Fruit fly (Drosophila melanogaster) whole organism, wandering third instar larva: ENCODE data around the gene CG16790.

Experiments
- Abd-B ChIP-seq: fragments of >200 bp; optimal IDR thresholded peaks from 2 replicates; lab custom pipeline; 2017; ENCODE audit warnings: missing biosample characterization, missing genetic modification characterization
- CG32264 ChIP-seq: fragments of 200-800 bp; sonication (Bioruptor generic); optimal IDR thresholded peaks from 2 replicates; lab custom pipeline; 2016; ENCODE audit warnings: missing biosample characterization, missing genetic modification characterization
- CG9705 ChIP-seq: fragments of 200-800 bp; sonication (Bioruptor generic); optimal IDR thresholded peaks from 2 replicates; lab custom pipeline; 2018; ENCODE audit warnings: missing biosample characterization, mild to moderate bottlenecking, missing genetic modification characterization
- CrebA ChIP-seq: fragments of 200-800 bp; sonication (Bioruptor generic); optimal IDR thresholded peaks from 2 replicates; lab custom pipeline; 2016; ENCODE audit warnings: missing biosample characterization, mild to moderate bottlenecking, missing genetic modification characterization, borderline replicate concordance
- Dfd ChIP-seq: fragments of >200 bp; optimal IDR thresholded peaks from 2 replicates; lab custom pipeline; 2017; ENCODE audit warnings: missing biosample characterization, missing genetic modification characterization
- Dif ChIP-seq: fragments of 200-275, 200-300 bp; sonication (Bioruptor generic); optimal IDR thresholded peaks from 2 replicates; lab custom pipeline; 2018; ENCODE audit warnings: missing biosample characterization, missing genetic modification characterization; ENCODE audit not compliant: partially characterized antibody
- GATAd ChIP-seq: sonication (Bioruptor generic); optimal IDR thresholded peaks from 2 replicates; lab custom pipeline; 2016; ENCODE audit warnings: missing biosample characterization, missing genetic modification characterization
- HLH106 ChIP-seq: fragments of 200-800 bp; optimal IDR thresholded peaks from 3 replicates; lab custom pipeline; 2019; ENCODE audit warnings: missing biosample characterization, mild to moderate bottlenecking, missing genetic modification characterization, moderate library complexity
- Hnf4 ChIP-seq: fragments of 200-800 bp; sonication (Bioruptor generic); optimal IDR thresholded peaks from 2 replicates; lab custom pipeline; 2016; ENCODE audit warnings: missing biosample characterization, mild to moderate bottlenecking, missing genetic modification characterization
- Hr78 ChIP-seq: fragments of >200 bp; optimal IDR thresholded peaks from 2 replicates; lab custom pipeline; 2017; ENCODE audit warnings: missing biosample characterization, missing genetic modification characterization
- Hr83 ChIP-seq: fragments of 200-300 bp; sonication (Bioruptor generic); optimal IDR thresholded peaks from 2 replicates; lab custom pipeline; 2016; ENCODE audit warnings: missing biosample characterization, mild to moderate bottlenecking, missing genetic modification characterization, moderate library complexity; ENCODE audit not compliant: poor library complexity, severe bottlenecking
- Jra ChIP-seq: sonication (Bioruptor generic); optimal IDR thresholded peaks from 2 replicates; lab custom pipeline; 2016; ENCODE audit warnings: missing biosample characterization, missing genetic modification characterization
- Mio ChIP-seq: sonication (Bioruptor generic); optimal IDR thresholded peaks from 2 replicates; lab custom pipeline; 2016; ENCODE audit warnings: missing biosample characterization, missing genetic modification characterization
- Myc ChIP-seq: fragments of >200 bp; optimal IDR thresholded peaks from 2 replicates; lab custom pipeline; 2017
- N ChIP-seq: fragments of >200 bp; optimal IDR thresholded peaks from 2 replicates; lab custom pipeline; 2018; ENCODE audit warnings: missing biosample characterization, missing external identifiers, missing genetic modification characterization
- OdsH ChIP-seq: fragments of 200-800 bp; sonication (Bioruptor generic); optimal IDR thresholded peaks from 2 replicates; lab custom pipeline; 2016; ENCODE audit warnings: missing biosample characterization, mild to moderate bottlenecking, missing genetic modification characterization
- Rel ChIP-seq, 2 experiments: fragments of 200-800 bp; sonication (Bioruptor generic) in 1 of 2; optimal IDR thresholded peaks; 2 replicates in 1 of 2; 3 replicates in 1 of 2; lab custom pipeline; 2016 to 2019; ENCODE audit warnings: mild to moderate bottlenecking in 2 of 2, missing biosample characterization in 2 of 2, missing genetic modification characterization in 2 of 2, moderate library complexity in 1 of 2
- Sp1 ChIP-seq: fragments of 200-800 bp; sonication (Bioruptor generic); optimal IDR thresholded peaks from 3 replicates; lab custom pipeline; 2019; ENCODE audit warnings: missing biosample characterization, mild to moderate bottlenecking, missing genetic modification characterization, moderate library complexity
- Vsx2 ChIP-seq: fragments of 200-300, 225-300 bp; sonication (Bioruptor generic); optimal IDR thresholded peaks from 2 replicates; lab custom pipeline; 2018; ENCODE audit warnings: missing biosample characterization, missing genetic modification characterization; ENCODE audit not compliant: partially characterized antibody
- br ChIP-seq: fragments of 200-800 bp; sonication (Bioruptor generic); optimal IDR thresholded peaks from 2 replicates; lab custom pipeline; 2016; ENCODE audit warnings: missing biosample characterization, missing genetic modification characterization
- brk ChIP-seq: fragments of 200-800 bp; sonication (Bioruptor generic); optimal IDR thresholded peaks from 2 replicates; lab custom pipeline; 2016; ENCODE audit warnings: missing biosample characterization, mild to moderate bottlenecking, missing genetic modification characterization
- dl ChIP-seq, 2 experiments: fragments of 175-275, 200-275 bp in 1 of 2; fragments of 200-275 bp in 1 of 2; sonication (Bioruptor generic); optimal IDR thresholded peaks; lab custom pipeline; 2018; ENCODE audit warnings: mild to moderate bottlenecking in 2 of 2, missing biosample characterization in 2 of 2, missing genetic modification characterization in 2 of 2, moderate library complexity in 2 of 2; ENCODE audit not compliant: partially characterized antibody in 2 of 2, insufficient read depth in 1 of 2
- dmrt93B ChIP-seq: fragments of 200-800 bp; sonication (Bioruptor generic); optimal IDR thresholded peaks from 2 replicates; lab custom pipeline; 2018; ENCODE audit warnings: missing biosample characterization, mild to moderate bottlenecking, missing genetic modification characterization
- dsf ChIP-seq: sonication (Bioruptor generic); optimal IDR thresholded peaks from 2 replicates; lab custom pipeline; 2016; ENCODE audit warnings: missing biosample characterization, missing genetic modification characterization, borderline replicate concordance
- ey ChIP-seq: fragments of 200-800 bp; sonication (Bioruptor generic); optimal IDR thresholded peaks from 2 replicates; lab custom pipeline; 2016; ENCODE audit warnings: missing biosample characterization, missing genetic modification characterization
- foxo ChIP-seq, 2 experiments: fragments of 200-800 bp; sonication (Bioruptor generic); optimal IDR thresholded peaks; 2 replicates in 1 of 2; 3 replicates in 1 of 2; lab custom pipeline; 2016 to 2017; ENCODE audit warnings: missing biosample characterization in 2 of 2, missing genetic modification characterization in 2 of 2
- fru ChIP-seq: fragments of 200-800 bp; sonication (Bioruptor generic); optimal IDR thresholded peaks from 3 replicates; lab custom pipeline; 2016; ENCODE audit warnings: missing biosample characterization, mild to moderate bottlenecking, missing genetic modification characterization
- h ChIP-seq: fragments of 200-800 bp; sonication (Bioruptor generic); optimal IDR thresholded peaks from 3 replicates; lab custom pipeline; 2016; ENCODE audit warnings: missing biosample characterization, mild to moderate bottlenecking, missing genetic modification characterization
- jim ChIP-seq: fragments of 175-275, 200-325 bp; sonication (Bioruptor generic); optimal IDR thresholded peaks from 2 replicates; lab custom pipeline; 2016; ENCODE audit warnings: missing biosample characterization, mild to moderate bottlenecking, missing genetic modification characterization
- lola ChIP-seq: fragments of >200 bp; optimal IDR thresholded peaks from 2 replicates; lab custom pipeline; 2017; ENCODE audit warnings: missing biosample characterization, missing genetic modification characterization
- pan ChIP-seq: fragments of >200 bp; optimal IDR thresholded peaks from 2 replicates; lab custom pipeline; 2017
- psq ChIP-seq: fragments of 200-800 bp; sonication (Bioruptor generic); optimal IDR thresholded peaks from 3 replicates; lab custom pipeline; 2017; ENCODE audit warnings: missing biosample characterization, mild to moderate bottlenecking, missing genetic modification characterization, moderate library complexity
- rgr ChIP-seq: fragments of 200-800 bp; sonication (Bioruptor generic); optimal IDR thresholded peaks from 3 replicates; lab custom pipeline; 2016; ENCODE audit warnings: missing biosample characterization, mild to moderate bottlenecking, missing genetic modification characterization
- sage ChIP-seq: fragments of 200-800 bp; sonication (Bioruptor generic); optimal IDR thresholded peaks from 2 replicates; lab custom pipeline; 2016; ENCODE audit warnings: missing biosample characterization, mild to moderate bottlenecking, missing genetic modification characterization
- sv ChIP-seq: fragments of 200-800 bp; sonication (Bioruptor generic); optimal IDR thresholded peaks from 3 replicates; lab custom pipeline; 2016; ENCODE audit warnings: missing biosample characterization, missing genetic modification characterization
- tai ChIP-seq: sonication (Bioruptor generic); optimal IDR thresholded peaks from 2 replicates; lab custom pipeline; 2016; ENCODE audit warnings: missing biosample characterization, missing genetic modification characterization
- usp ChIP-seq: fragments of >200 bp; optimal IDR thresholded peaks from 2 replicates; lab custom pipeline; 2017; ENCODE audit warnings: missing biosample characterization, missing genetic modification characterization
- woc ChIP-seq: sonication (Bioruptor generic); optimal IDR thresholded peaks from 2 replicates; lab custom pipeline; 2016; ENCODE audit warnings: missing biosample characterization, mild to moderate bottlenecking, missing genetic modification characterization

CG16790 gene

dm6 chr3R:9598099-9598498 lies 28.1 kb upstream of the CG16790 start:
- no peak for TF ChIP-seq Rel (GFP tag; optimal IDR thresholded peaks at IDR 0.05; lab: Kevin White, UChicago)
- no peak for TF ChIP-seq Rel (tag; optimal IDR thresholded peaks at IDR 0.05; lab: Kevin White, UChicago)
- TF ChIP-seq jim (GFP tag; lab: Kevin White, UChicago), result no peak
- TF ChIP-seq dmrt93B (GFP tag; lab: Kevin White, UChicago), result peak; percentile 21
- no peak for TF ChIP-seq lola (GFP tag; lab: Kevin White, UChicago)
- no peak for TF ChIP-seq dsf
- peak; percentile 55 for TF ChIP-seq HLH106
- peak; percentile 59 for TF ChIP-seq br
- TF ChIP-seq rgr (GFP tag; lab: Kevin White, UChicago), result peak; percentile 50
- TF ChIP-seq Mio (GFP tag; lab: Kevin White, UChicago), result no peak
- peak; percentile 41 for TF ChIP-seq Sp1 (GFP tag; lab: Kevin White, UChicago)
- no peak for TF ChIP-seq Myc
- peak; percentile 29 for TF ChIP-seq OdsH (GFP tag; lab: Kevin White, UChicago)
- TF ChIP-seq CG9705 (GFP tag; lab: Kevin White, UChicago), result no peak
- no peak for TF ChIP-seq dl (GFP tag; optimal IDR thresholded peaks at IDR 0.05; lab: Kevin White, UChicago; ENCODE audit: insufficient read depth in 1 of 2, partially characterized antibody in 2 of 2)
- TF ChIP-seq Dfd (GFP tag; lab: Kevin White, UChicago), result no peak
- TF ChIP-seq fru (GFP tag; lab: Kevin White, UChicago), result peak; percentile 52
- no peak for TF ChIP-seq GATAd (GFP tag; lab: Kevin White, UChicago)
- TF ChIP-seq Hr78 (GFP tag; lab: Kevin White, UChicago), result no peak
- peak; percentile 24 for TF ChIP-seq Hnf4 (GFP tag; lab: Kevin White, UChicago)
- peak; percentile 53 for TF ChIP-seq ey (GFP tag; lab: Kevin White, UChicago)
- TF ChIP-seq tai, result no peak
- peak in 1 of 2 experiments; percentile 70 for TF ChIP-seq foxo (GFP tag; optimal IDR thresholded peaks at IDR 0.05; lab: Kevin White, UChicago)
- no peak for TF ChIP-seq CrebA (GFP tag; lab: Kevin White, UChicago)
- TF ChIP-seq pan (lab: Kevin White, UChicago), result no peak
- TF ChIP-seq Abd-B (GFP tag; lab: Kevin White, UChicago), result no peak
- no peak for TF ChIP-seq N (GFP tag; lab: Kevin White, UChicago)
- TF ChIP-seq psq, result peak; percentile 42
- TF ChIP-seq CG32264 (GFP tag; lab: Kevin White, UChicago), result no peak
- TF ChIP-seq usp (GFP tag; lab: Kevin White, UChicago), result no peak
- no peak for TF ChIP-seq Vsx2 (GFP tag; lab: Kevin White, UChicago)
- TF ChIP-seq brk (GFP tag; lab: Kevin White, UChicago), result no peak
- no peak for TF ChIP-seq Dif
- TF ChIP-seq sage (GFP tag; lab: Kevin White, UChicago), result no peak
- peak; percentile 65 for TF ChIP-seq h
- no peak for TF ChIP-seq sv (GFP tag; lab: Kevin White, UChicago)
- no peak for TF ChIP-seq Jra (GFP tag; lab: Kevin White, UChicago)
- no peak for TF ChIP-seq Hr83 (GFP tag; lab: Kevin White, UChicago)
- no peak for TF ChIP-seq woc (GFP tag; lab: Kevin White, UChicago)

- no peak for TF ChIP-seq Dfd (GFP tag; lab: Kevin White, UChicago)
- TF ChIP-seq foxo (GFP tag; optimal IDR thresholded peaks at IDR 0.05; lab: Kevin White, UChicago), result no peak
- no peak for TF ChIP-seq h
- no peak for TF ChIP-seq CrebA (GFP tag; lab: Kevin White, UChicago)
- no peak for TF ChIP-seq Myc
- TF ChIP-seq N (GFP tag; lab: Kevin White, UChicago), result no peak
- TF ChIP-seq CG9705 (GFP tag; lab: Kevin White, UChicago), result no peak
- TF ChIP-seq, all 38 proteins: peak for 0
Observed at dm6 chr3R:9596615-9597014, 26.6 kb upstream of the CG16790 start.
